Fruit fly (Drosophila melanogaster) S2 (cell line): ENCODE results near the gene dop.

Source experiments
- CG8478 ChIP-seq: fragments of >200 bp; optimal IDR thresholded peaks from 2 replicates; lab custom pipeline; 2018
- CTCF ChIP-seq, 2 experiments: fragments of >200 bp; optimal IDR thresholded peaks; 2 replicates each; lab custom pipeline; 2018

Gene dop

DNA sequence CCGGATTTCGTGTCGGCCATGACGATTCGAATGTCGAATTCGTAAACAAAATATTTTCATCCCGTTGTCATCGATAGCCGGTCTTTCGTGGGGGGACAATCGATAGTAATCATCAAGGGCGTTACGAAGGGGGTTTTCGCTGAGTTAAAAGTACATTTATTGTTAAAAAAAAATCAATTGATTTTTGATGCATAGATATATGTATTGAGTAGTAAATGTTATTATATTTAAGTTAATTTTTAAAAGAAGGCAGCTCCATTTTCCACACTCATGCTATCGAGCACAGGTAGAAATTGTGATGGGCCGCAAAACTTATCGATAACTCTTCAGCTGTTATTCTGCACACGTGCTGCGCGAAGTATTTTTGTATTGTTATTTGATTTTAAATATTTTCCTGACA, 14.7 kb downstream of the dop start, which contains the start of the genes mrn and CG12301:
Gene mrn (minus strand): TSS at position 51 of the 400 bp plus-strand sequence.
Gene CG12301 (plus strand): TSS at position 314 of the 400 bp plus-strand sequence.
- no peak for TF ChIP-seq CTCF (optimal IDR thresholded peaks at IDR 0.05; lab: Kevin White, UChicago)
- TF ChIP-seq CG8478 (lab: Kevin White, UChicago) = no peak

dm6 chr3L:15583504-15583903, 17.7 kb downstream of the dop start, which contains the start of gene AIMP2:
AIMP2 (plus strand) TSS chr3L:15583638.
- no peak for TF ChIP-seq CTCF (optimal IDR thresholded peaks at IDR 0.05; lab: Kevin White, UChicago)
- no peak for TF ChIP-seq CG8478 (lab: Kevin White, UChicago)

DNA sequence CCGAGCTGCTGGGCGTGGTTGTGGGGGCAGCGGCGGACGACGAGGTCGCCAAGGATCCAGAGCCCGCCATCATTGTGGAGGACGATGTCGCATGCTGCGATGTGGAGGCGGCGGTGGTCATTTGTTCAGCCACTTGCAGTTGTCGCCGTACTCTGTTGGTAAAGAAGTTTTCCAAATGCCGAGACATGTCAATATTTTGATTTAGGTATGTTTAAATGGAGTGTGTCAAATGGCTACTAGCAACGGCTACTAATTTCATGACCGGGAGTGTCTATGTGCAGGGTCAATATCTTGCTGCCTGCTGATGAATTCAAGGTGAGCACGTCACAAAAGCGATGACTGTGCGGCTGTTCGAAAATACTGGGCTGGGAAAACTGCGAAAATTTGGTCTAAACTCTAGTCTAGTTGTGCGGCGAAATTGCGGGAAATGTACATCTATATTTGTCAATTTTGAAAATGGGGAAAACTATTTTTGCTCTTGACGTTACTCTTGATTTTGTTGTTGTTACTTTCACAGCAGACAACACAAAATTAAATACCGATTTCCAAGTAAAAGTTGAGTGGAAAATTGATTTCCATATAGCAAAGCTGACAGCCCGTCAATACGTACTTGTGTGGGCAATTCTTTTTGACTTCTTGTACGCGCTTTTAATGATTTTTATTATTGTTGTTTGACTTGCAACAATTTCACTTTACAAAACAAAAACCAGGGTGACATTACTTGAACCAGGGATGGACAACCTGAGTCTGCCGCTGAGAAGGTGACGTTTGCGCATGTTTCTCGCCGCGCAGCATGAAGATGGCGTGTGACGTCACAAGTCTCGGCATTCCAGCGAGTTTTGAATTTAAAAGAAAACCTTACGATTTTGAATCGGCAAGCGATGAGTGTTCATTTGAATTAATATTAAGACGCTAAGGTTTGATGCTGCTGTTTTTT, 21.9 kb downstream of the dop start, which contains the start of gene CG7656:
Gene CG7656 (minus strand): TSS at position 731 of the 937 bp plus-strand sequence.
- TF ChIP-seq CTCF (optimal IDR thresholded peaks at IDR 0.05; lab: Kevin White, UChicago) = peak in 1 of 2 experiments; percentile 7
- TF ChIP-seq CG8478 (lab: Kevin White, UChicago) = no peak

- TF ChIP-seq CG8478 (lab: Kevin White, UChicago) (no peak), CTCF (optimal IDR thresholded peaks at IDR 0.05; lab: Kevin White, UChicago) (peak in 1 of 2 experiments; percentile 13)
Observed at dm6 chr3L:15588514-15589138, 22.8 kb downstream of the dop start, which contains the start of gene RhoGAP71E. RhoGAP71E (plus strand) TSS chr3L:15588860.

DNA sequence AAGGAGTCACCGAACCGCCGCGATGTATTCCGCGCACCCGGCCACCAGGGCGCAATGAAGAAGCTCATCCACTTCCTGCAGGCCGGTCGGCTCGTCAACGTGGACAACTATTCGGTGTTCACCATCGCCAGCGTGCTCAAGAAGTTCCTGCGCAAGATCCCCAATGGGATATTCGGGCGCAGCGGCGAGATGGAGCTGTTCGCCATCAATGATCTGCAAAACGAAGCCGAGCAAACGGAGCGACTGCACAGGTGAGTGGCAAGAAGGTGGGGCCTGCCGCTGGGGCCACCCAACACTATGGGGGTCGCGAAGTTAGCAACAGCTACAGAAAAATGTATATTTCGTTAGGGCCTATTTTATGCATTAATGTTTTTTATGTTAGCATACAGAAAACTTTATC, 23.9 kb downstream of the dop start:
- no peak for TF ChIP-seq CTCF (optimal IDR thresholded peaks at IDR 0.05; lab: Kevin White, UChicago)
- no peak for TF ChIP-seq CG8478 (lab: Kevin White, UChicago)

dm6 chr3L:15590803-15591597, 25.2 kb downstream of the dop start:
- TF ChIP-seq CG8478 (lab: Kevin White, UChicago) (no peak), CTCF (optimal IDR thresholded peaks at IDR 0.05; lab: Kevin White, UChicago) (no peak)

dm6 chr3L:15592536-15593260, 26.9 kb downstream of the dop start:
- TF ChIP-seq CG8478 (lab: Kevin White, UChicago) (no peak), CTCF (optimal IDR thresholded peaks at IDR 0.05; lab: Kevin White, UChicago) (no peak)

DNA sequence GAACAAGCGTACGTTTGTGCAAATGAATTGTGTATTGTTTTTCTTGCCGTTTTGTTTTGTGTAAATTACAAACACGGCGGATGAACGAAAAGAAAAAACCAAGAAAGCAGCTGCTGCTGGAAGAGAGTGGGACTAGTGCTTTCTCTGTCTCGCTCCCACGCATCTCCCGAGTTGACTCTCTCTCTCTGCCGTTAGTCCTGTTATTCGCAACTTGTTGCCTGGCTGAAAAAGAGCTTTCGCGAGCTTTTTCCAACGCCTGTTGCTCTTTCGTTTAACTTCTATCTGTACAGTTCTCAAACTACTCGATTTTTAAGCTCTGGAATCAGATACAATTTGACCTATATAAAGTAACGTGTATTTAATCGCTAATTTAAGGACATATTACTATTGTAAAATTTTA, 27.6 kb downstream of the dop start:
- TF ChIP-seq CTCF (optimal IDR thresholded peaks at IDR 0.05; lab: Kevin White, UChicago) = no peak
- TF ChIP-seq CG8478 (lab: Kevin White, UChicago) = no peak

DNA sequence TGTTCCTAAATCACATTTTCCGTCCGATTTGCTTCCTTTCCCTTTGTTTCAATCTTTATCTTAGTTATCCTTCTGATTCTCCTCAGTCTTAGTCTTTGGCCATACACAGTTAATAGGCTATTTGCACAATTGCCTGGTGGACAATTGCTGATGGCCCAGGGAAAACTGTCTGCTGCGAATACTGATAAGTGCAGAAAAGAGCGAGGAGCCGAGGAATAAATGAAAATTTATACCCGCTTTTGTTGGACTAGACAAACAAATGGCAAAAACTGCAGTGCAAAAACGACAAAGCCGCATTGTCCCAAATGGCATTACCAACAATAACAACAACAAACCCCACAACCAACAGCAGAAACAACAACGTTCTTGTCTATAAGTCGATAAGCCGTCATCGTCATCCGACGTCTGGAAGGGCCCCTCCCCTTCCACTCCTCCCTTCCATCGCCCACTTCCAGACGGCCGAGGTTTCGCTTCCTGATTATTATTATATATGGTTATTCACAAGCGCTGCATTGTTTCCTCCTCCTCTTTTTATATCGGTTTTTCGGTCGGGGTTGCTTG, 28.4 kb downstream of the dop start:
- no peak for TF ChIP-seq CTCF (optimal IDR thresholded peaks at IDR 0.05; lab: Kevin White, UChicago)

DNA sequence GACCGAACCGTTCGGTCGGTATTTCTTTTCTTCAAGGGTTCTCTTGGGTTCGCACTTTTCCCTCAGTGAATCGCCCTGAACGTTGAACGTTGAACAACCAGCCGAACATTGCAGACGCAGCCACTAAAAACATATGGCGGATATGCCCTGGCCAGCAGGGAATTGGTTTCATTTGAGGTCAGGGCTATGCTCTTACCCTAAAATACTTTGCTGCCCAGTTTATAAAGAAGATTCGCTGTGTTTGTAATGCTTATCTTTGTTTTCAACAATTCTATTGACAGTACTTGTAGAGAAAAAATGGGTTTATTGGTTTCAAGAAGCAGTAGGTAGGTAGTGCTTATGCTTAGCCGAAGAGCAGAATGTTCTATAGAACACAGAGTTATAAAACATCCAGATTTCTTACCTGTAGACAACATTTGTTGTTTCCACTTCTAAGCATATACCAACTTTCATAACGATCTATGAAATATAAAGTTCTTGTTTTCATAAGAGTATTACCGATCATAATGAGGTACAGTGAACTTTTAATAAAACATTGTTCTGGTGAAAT, 29.4 kb downstream of the dop start:
- no peak for TF ChIP-seq CG8478 (lab: Kevin White, UChicago)
- TF ChIP-seq CTCF (optimal IDR thresholded peaks at IDR 0.05; lab: Kevin White, UChicago) = no peak

DNA sequence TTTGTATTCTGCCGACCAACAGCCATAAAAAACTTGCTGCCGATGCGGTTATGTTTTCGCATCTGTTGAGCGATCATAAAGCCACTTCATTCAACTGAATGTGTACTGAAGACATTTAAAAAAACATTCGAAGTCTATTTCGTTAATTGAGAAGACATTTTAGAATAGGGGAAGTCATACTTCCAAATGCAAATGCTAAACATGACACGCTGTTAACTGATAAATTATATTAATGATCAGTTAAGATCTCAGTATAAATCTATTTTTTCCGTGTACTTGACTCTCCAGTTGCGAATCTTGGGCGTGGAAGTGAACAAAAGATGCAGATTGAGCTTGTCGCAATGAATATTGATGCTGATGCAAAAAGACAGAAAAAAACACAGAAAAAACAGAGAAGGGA, 30.2 kb downstream of the dop start:
- TF ChIP-seq CG8478 (lab: Kevin White, UChicago) = no peak
- TF ChIP-seq CTCF (optimal IDR thresholded peaks at IDR 0.05; lab: Kevin White, UChicago) = no peak

DNA sequence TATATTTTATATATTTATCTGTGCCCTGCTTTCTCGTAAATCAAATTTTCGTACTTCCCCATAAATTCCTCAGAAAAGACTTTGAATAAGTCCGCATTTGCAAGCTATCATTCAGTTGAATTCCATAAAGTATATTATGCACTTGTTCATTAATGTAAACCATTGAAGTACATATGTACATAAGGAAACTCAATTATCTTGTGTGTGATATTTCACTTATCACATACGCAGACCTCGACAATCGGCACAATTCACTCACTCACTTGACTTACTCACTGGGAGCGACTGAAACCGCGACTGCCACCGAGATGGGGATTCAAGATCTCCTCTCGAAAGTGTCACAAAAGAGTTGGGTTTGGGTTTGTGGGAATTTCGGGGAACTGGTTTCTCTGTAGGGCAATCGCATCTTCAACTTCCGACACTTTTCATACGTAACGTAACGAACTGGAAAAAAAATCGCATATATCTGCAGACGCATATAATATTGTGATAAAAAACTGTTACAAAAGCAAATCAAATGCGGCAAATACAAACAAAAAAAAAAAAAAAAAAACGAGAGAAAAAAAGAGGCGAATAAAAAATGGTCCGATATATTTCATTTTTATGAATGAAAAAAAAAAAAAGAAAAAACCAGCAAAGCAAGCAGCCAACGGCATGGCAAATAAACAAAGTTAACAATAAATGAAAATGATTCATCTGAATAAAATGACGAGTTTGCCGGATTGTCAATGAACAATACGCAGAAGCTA, 31.4 kb downstream of the dop start:
- TF ChIP-seq CG8478 (lab: Kevin White, UChicago) (no peak), CTCF (optimal IDR thresholded peaks at IDR 0.05; lab: Kevin White, UChicago) (no peak)
